Worm (Caenorhabditis elegans) whole organism, young adult: Measurements from ENCODE around the gene mes-6.

Experiments used
- B0019.2 ChIP-seq: fragments of 200-800 bp; sonication (Bioruptor generic); conservative IDR thresholded peaks from 2 replicates; pipeline ENCODE4 v1.3.6; 2022; ENCODE audit warnings: missing genetic modification reagents, missing genetic modification characterization, missing compliant biosample characterization
- D2030.7 ChIP-seq: fragments of 200-800 bp; sonication (Bioruptor generic); IDR thresholded peaks from 2 replicates; pipeline ENCODE4 v1.3.6; 2022; ENCODE audit warnings: missing genetic modification reagents, missing genetic modification characterization, missing compliant biosample characterization
- F10E7.11 ChIP-seq: sonication (generic microtip); optimal IDR thresholded peaks from 2 replicates; lab custom pipeline; 2017; ENCODE audit warnings: mild to moderate bottlenecking, missing genetic modification characterization, moderate library complexity, missing compliant biosample characterization
- F22D6.2 ChIP-seq: sonication (generic microtip); optimal IDR thresholded peaks from 2 replicates; lab custom pipeline; 2016; ENCODE audit warnings: mild to moderate bottlenecking, missing genetic modification characterization, missing compliant biosample characterization
- F33H1.4 ChIP-seq: fragments of 200-800 bp; sonication (Bioruptor generic); IDR thresholded peaks from 2 replicates; pipeline ENCODE4 v1.3.6; 2022; ENCODE audit warnings: missing genetic modification reagents, missing genetic modification characterization, missing compliant biosample characterization
- F37B4.10 ChIP-seq: fragments of 200-800 bp; sonication (Bioruptor generic); IDR thresholded peaks from 2 replicates; pipeline ENCODE4 v1.3.6; 2022; ENCODE audit warnings: missing genetic modification characterization, missing compliant biosample characterization
- F39B2.1 ChIP-seq: fragments of 200-800 bp; sonication (Bioruptor generic); IDR thresholded peaks from 2 replicates; pipeline ENCODE4 v1.3.6; 2022; ENCODE audit warnings: missing genetic modification reagents, missing genetic modification characterization, missing compliant biosample characterization
- F49E8.2 ChIP-seq: sonication (generic microtip); optimal IDR thresholded peaks from 3 replicates; lab custom pipeline; 2017; ENCODE audit warnings: missing genetic modification characterization, mild to moderate bottlenecking, missing compliant biosample characterization, antibody characterized with exemption, moderate library complexity; ENCODE audit not compliant: insufficient read depth
- F55B11.4 ChIP-seq: sonication (generic microtip); optimal IDR thresholded peaks from 2 replicates; lab custom pipeline; 2016; ENCODE audit warnings: missing compliant biosample characterization, missing genetic modification characterization, borderline replicate concordance; ENCODE audit not compliant: insufficient read depth
- K11D2.4 ChIP-seq: fragments of 200-800 bp; sonication (Bioruptor generic); IDR thresholded peaks from 2 replicates; pipeline ENCODE4 v1.3.6; 2022; ENCODE audit warnings: missing genetic modification reagents, missing genetic modification characterization, missing compliant biosample characterization
- Y53F4B.3 ChIP-seq: fragments of 200-800 bp; sonication (Bioruptor generic); IDR thresholded peaks from 2 replicates; pipeline ENCODE4 v1.3.6; 2022; ENCODE audit warnings: missing genetic modification reagents, missing genetic modification characterization, missing compliant biosample characterization
- Y79H2A.3 ChIP-seq: fragments of 200-800 bp; sonication (Bioruptor generic); conservative IDR thresholded peaks from 2 replicates; pipeline ENCODE4 v1.3.6; 2022; ENCODE audit warnings: missing genetic modification reagents, missing genetic modification characterization, missing compliant biosample characterization
- ZK185.1 ChIP-seq: sonication (generic microtip); optimal IDR thresholded peaks from 2 replicates; lab custom pipeline; 2016; ENCODE audit warnings: mild to moderate bottlenecking, missing genetic modification characterization, missing compliant biosample characterization; ENCODE audit not compliant: poor library complexity, severe bottlenecking
- attf-3 ChIP-seq: fragments of 200-800 bp; sonication (Bioruptor generic); conservative IDR thresholded peaks from 2 replicates; pipeline ENCODE4 v1.3.6; 2022; ENCODE audit warnings: missing genetic modification reagents, missing genetic modification characterization, missing compliant biosample characterization
- attf-6 ChIP-seq: fragments of 200-800 bp; sonication (Bioruptor generic); IDR thresholded peaks from 2 replicates; pipeline ENCODE4 v1.3.6; 2022; ENCODE audit warnings: missing genetic modification reagents, missing genetic modification characterization, missing compliant biosample characterization
- bed-2 ChIP-seq: fragments of 200-800 bp; sonication (Bioruptor generic); IDR thresholded peaks from 2 replicates; pipeline ENCODE4 v1.3.6; 2022; ENCODE audit warnings: missing genetic modification reagents, missing genetic modification characterization, missing compliant biosample characterization
- ceh-100 ChIP-seq: fragments of 200-800 bp; sonication (Bioruptor generic); IDR thresholded peaks from 2 replicates; pipeline ENCODE4 v1.3.6; 2022; ENCODE audit warnings: missing genetic modification reagents, missing genetic modification characterization, missing compliant biosample characterization
- ceh-27 ChIP-seq: fragments of 200-800 bp; sonication (Bioruptor generic); optimal IDR thresholded peaks from 2 replicates; lab custom pipeline; 2018; ENCODE audit warnings: mild to moderate bottlenecking, missing genetic modification characterization, moderate library complexity, missing compliant biosample characterization
- ceh-40 ChIP-seq: fragments of 200-800 bp; sonication (Bioruptor generic); IDR thresholded peaks from 2 replicates; pipeline ENCODE4 v1.3.6; 2022; ENCODE audit warnings: missing genetic modification characterization, missing compliant biosample characterization
- ceh-91 ChIP-seq: fragments of 200-800 bp; sonication (Bioruptor generic); IDR thresholded peaks from 2 replicates; pipeline ENCODE4 v1.3.6; 2022; ENCODE audit warnings: missing genetic modification reagents, missing genetic modification characterization, missing compliant biosample characterization
- dox-1 ChIP-seq: fragments of 200-800 bp; sonication (Bioruptor generic); IDR thresholded peaks from 2 replicates; pipeline ENCODE4 v1.3.6; 2022; ENCODE audit warnings: missing genetic modification reagents, missing genetic modification characterization, missing compliant biosample characterization
- dpl-1 ChIP-seq: fragments of 150-350 bp; optimal IDR thresholded peaks from 2 replicates; lab custom pipeline; 2014; ENCODE audit warnings: missing biosample characterization, missing genetic modification reagents, missing genetic modification characterization
- efl-1 ChIP-seq: fragments of 150-350 bp; optimal IDR thresholded peaks from 2 replicates; lab custom pipeline; 2014; ENCODE audit warnings: missing biosample characterization, missing genetic modification reagents, missing genetic modification characterization
- ekl-4 ChIP-seq: fragments of 200-800 bp; sonication (Bioruptor generic); IDR thresholded peaks from 2 replicates; pipeline ENCODE4 v1.3.6; 2022; ENCODE audit warnings: missing genetic modification reagents, missing genetic modification characterization, missing compliant biosample characterization
- fkh-3 ChIP-seq: sonication (generic microtip); optimal IDR thresholded peaks from 2 replicates; lab custom pipeline; 2016; ENCODE audit warnings: mild to moderate bottlenecking, missing genetic modification characterization, missing compliant biosample characterization
- him-1 ChIP-seq: sonication (generic microtip); optimal IDR thresholded peaks from 2 replicates; lab custom pipeline; 2016; ENCODE audit warnings: missing genotype, missing genetic modification reagents, missing genetic modification characterization, missing compliant biosample characterization
- hmg-1.2 ChIP-seq: fragments of 200-800 bp; sonication (Bioruptor generic); IDR thresholded peaks from 2 replicates; pipeline ENCODE4 v1.3.6; 2022; ENCODE audit warnings: missing genetic modification reagents, missing genetic modification characterization, missing compliant biosample characterization
- hsf-1 ChIP-seq: fragments of 200-800 bp; sonication (Bioruptor generic); IDR thresholded peaks from 2 replicates; pipeline ENCODE4 v1.3.6; 2022; ENCODE audit warnings: missing genetic modification reagents, missing genetic modification characterization, missing compliant biosample characterization
- lin-35 ChIP-seq, 3 experiments: fragments of 150-350 bp in 2 of 3; sonication (generic microtip) in 1 of 3; optimal IDR thresholded peaks; 2 replicates each; lab custom pipeline; 2014 to 2018; ENCODE audit warnings: missing biosample characterization in 3 of 3, missing genetic modification characterization in 3 of 3, missing genetic modification reagents in 3 of 3
- lir-1 ChIP-seq: fragments of 200-800 bp; sonication (Bioruptor generic); conservative IDR thresholded peaks from 2 replicates; pipeline ENCODE4 v1.3.6; 2022; ENCODE audit warnings: missing genetic modification reagents, missing genetic modification characterization, missing compliant biosample characterization
- lsl-1 ChIP-seq: fragments of 200-800 bp; sonication (Bioruptor generic); optimal IDR thresholded peaks from 2 replicates; lab custom pipeline; 2018; ENCODE audit warnings: mild to moderate bottlenecking, missing genetic modification characterization, moderate library complexity, missing compliant biosample characterization
- madf-6 ChIP-seq: fragments of 200-800 bp; sonication (Bioruptor generic); IDR thresholded peaks from 2 replicates; pipeline ENCODE4 v1.3.6; 2022; ENCODE audit warnings: missing genetic modification reagents, missing genetic modification characterization, missing compliant biosample characterization
- madf-8 ChIP-seq: fragments of 200-800 bp; sonication (Bioruptor generic); conservative IDR thresholded peaks from 2 replicates; pipeline ENCODE4 v1.3.6; 2022; ENCODE audit warnings: missing genetic modification reagents, missing genetic modification characterization, missing compliant biosample characterization
- nhr-120 ChIP-seq: fragments of 200-800 bp; sonication (Bioruptor generic); IDR thresholded peaks from 2 replicates; pipeline ENCODE4 v1.3.6; 2022; ENCODE audit warnings: missing genetic modification characterization, missing compliant biosample characterization
- rcor-1 ChIP-seq: fragments of 200-800 bp; sonication (Bioruptor generic); IDR thresholded peaks from 2 replicates; pipeline ENCODE4 v1.3.6; 2022; ENCODE audit warnings: missing genetic modification reagents, missing genetic modification characterization, missing compliant biosample characterization
- rec-8 ChIP-seq, 2 experiments: sonication (generic microtip); optimal IDR thresholded peaks; 2 replicates each; lab custom pipeline; 2016; ENCODE audit warnings: mild to moderate bottlenecking in 2 of 2, missing genetic modification characterization in 2 of 2, missing genetic modification reagents in 2 of 2, missing genotype in 2 of 2, missing biosample characterization in 1 of 2, missing compliant biosample characterization in 1 of 2, moderate library complexity in 1 of 2
- snpc-1.1 ChIP-seq: sonication (generic microtip); optimal IDR thresholded peaks from 2 replicates; lab custom pipeline; 2017; ENCODE audit warnings: missing genetic modification characterization, mild to moderate bottlenecking, missing compliant biosample characterization, antibody characterized with exemption, moderate library complexity, missing genotype, missing genetic modification reagents; ENCODE audit not compliant: insufficient read depth
- snpc-1.3 ChIP-seq: sonication (generic microtip); optimal IDR thresholded peaks from 2 replicates; lab custom pipeline; 2017; ENCODE audit warnings: missing genetic modification characterization, mild to moderate bottlenecking, missing compliant biosample characterization, antibody characterized with exemption, moderate library complexity, missing genotype, missing genetic modification reagents; ENCODE audit not compliant: insufficient read depth
- snpc-4 ChIP-seq, 5 experiments: fragments of 150-350 bp in 1 of 5; sonication (generic microtip) in 4 of 5; optimal IDR thresholded peaks; 2 replicates each; lab custom pipeline; 2014 to 2018; ENCODE audit warnings: missing genetic modification characterization in 5 of 5, missing biosample characterization in 3 of 5, antibody characterized with exemption in 2 of 5, mild to moderate bottlenecking in 2 of 5, missing compliant biosample characterization in 2 of 5, missing genotype in 2 of 5, moderate library complexity in 2 of 5, missing genetic modification reagents in 1 of 5
- somi-1 ChIP-seq: fragments of 200-800 bp; sonication (Bioruptor generic); optimal IDR thresholded peaks from 2 replicates; lab custom pipeline; 2018; ENCODE audit warnings: mild to moderate bottlenecking, missing genetic modification characterization, missing compliant biosample characterization
- tbp1 ChIP-seq: fragments of 200-800 bp; sonication (Bioruptor generic); optimal IDR thresholded peaks from 2 replicates; lab custom pipeline; 2018; ENCODE audit warnings: mild to moderate bottlenecking, missing genetic modification characterization, missing compliant biosample characterization
- tlf-1 ChIP-seq: fragments of 200-800 bp; sonication (Bioruptor generic); optimal IDR thresholded peaks from 2 replicates; lab custom pipeline; 2018; ENCODE audit warnings: mild to moderate bottlenecking, missing genetic modification characterization, missing compliant biosample characterization
- unc-130 ChIP-seq: sonication (generic microtip); optimal IDR thresholded peaks from 2 replicates; lab custom pipeline; 2016; ENCODE audit warnings: missing genetic modification reagents, missing genetic modification characterization, missing compliant biosample characterization
- xnd-1 ChIP-seq: sonication (generic microtip); optimal IDR thresholded peaks from 2 replicates; lab custom pipeline; 2016; ENCODE audit warnings: missing genotype, missing genetic modification reagents, missing genetic modification characterization, missing compliant biosample characterization
- ztf-18 ChIP-seq: sonication (generic microtip); optimal IDR thresholded peaks from 2 replicates; lab custom pipeline; 2016; ENCODE audit warnings: missing genotype, mild to moderate bottlenecking, missing genetic modification characterization, missing compliant biosample characterization

The mes-6 gene

ce11 chrIV:8498773-8499360 lies 12.2 kb upstream of the mes-6 start, which contains the start of the genes acdh-13 and mesp-1:
Gene acdh-13, minus strand, starts transcription at chrIV:8498823.
Gene mesp-1, plus strand, starts transcription at chrIV:8499310.
- TF ChIP-seq madf-6 (GFP tag; lab: Robert Waterston, UW) (peak; percentile 97), him-1 (tag; lab: Kevin White, UChicago) (peak; percentile 28), F10E7.11 (no peak), lir-1 (peak; percentile 57; the same call in 1 of the 2 replicates), ceh-91 (GFP tag; lab: Robert Waterston, UW) (peak; percentile 90), F33H1.4 (peak; percentile 79), attf-3 (GFP tag; lab: Robert Waterston, UW) (0 out of 2 replicates have a peak, but pooled peaks have one; percentile 38), F39B2.1 (no peak), snpc-4 (GFP tag; optimal IDR thresholded peaks at IDR 0.05; lab: Kevin White, UChicago) (peak; percentile 42), snpc-4 (tag; optimal IDR thresholded peaks at IDR 0.05; lab: Kevin White, UChicago) (peak; percentile 9 to 48 (median 26)), attf-6 (GFP tag; lab: Robert Waterston, UW) (peak; percentile 77; the same call in 1 of the 2 replicates), snpc-1.3 (tag; lab: Kevin White, UChicago) (peak; percentile 81), dpl-1 (GFP tag; lab: Kevin White, UChicago) (peak; percentile 80), bed-2 (GFP tag; lab: Robert Waterston, UW) (peak; percentile 71; the same call in 1 of the 2 replicates), ceh-100 (peak; percentile 43; the same call in 1 of the 2 replicates), unc-130 (GFP tag; lab: Kevin White, UChicago) (peak; percentile 94), D2030.7 (peak; percentile 95), hmg-1.2 (GFP tag; lab: Robert Waterston, UW) (peak; percentile 78), xnd-1 (tag; lab: Kevin White, UChicago) (peak; percentile 91), ceh-27 (GFP tag; lab: Kevin White, UChicago) (peak; percentile 21), rec-8 (tag; optimal IDR thresholded peaks at IDR 0.05; lab: Kevin White, UChicago) (peak; percentile 25 to 28), F37B4.10 (no peak), F49E8.2 (tag; lab: Kevin White, UChicago) (peak; percentile 58), lin-35 (GFP tag; optimal IDR thresholded peaks at IDR 0.05; lab: Kevin White, UChicago) (peak; percentile 9 to 63 (median 40)), rcor-1 (GFP tag; lab: Robert Waterston, UW) (peak; percentile 76), B0019.2 (peak; percentile 79), F22D6.2 (tag; lab: Kevin White, UChicago) (no peak), nhr-120 (GFP tag; lab: Robert Waterston, UW) (no peak), ekl-4 (GFP tag; lab: Robert Waterston, UW) (peak; percentile 74), dox-1 (GFP tag; lab: Robert Waterston, UW) (peak; percentile 92), somi-1 (GFP tag; lab: Kevin White, UChicago) (no peak), fkh-3 (no peak), ZK185.1 (tag; lab: Kevin White, UChicago) (peak; percentile 65), ztf-18 (tag; lab: Kevin White, UChicago) (peak; percentile 29), F55B11.4 (tag; lab: Kevin White, UChicago) (no peak), Y53F4B.3 (GFP tag; lab: Robert Waterston, UW) (no peak), ceh-40 (GFP tag; lab: Robert Waterston, UW) (0 out of 2 replicates have a peak, but pooled peaks have one; percentile 44), lsl-1 (peak; percentile 90), snpc-1.1 (peak; percentile 40), tbp1 (peak; percentile 59), tlf-1 (GFP tag; lab: Kevin White, UChicago) (peak; percentile 86), hsf-1 (GFP tag; lab: Robert Waterston, UW) (peak; percentile 86), efl-1 (GFP tag; lab: Kevin White, UChicago) (peak; percentile 93), K11D2.4 (GFP tag; lab: Robert Waterston, UW) (no peak), Y79H2A.3 (GFP tag; lab: Robert Waterston, UW) (no peak), madf-8 (peak; percentile 94)
